Worm (Caenorhabditis elegans) whole organism, young adult: ENCODE results near the gene pho-5.

Experiments used
- B0019.2 ChIP-seq: fragments of 200-800 bp; sonication (Bioruptor generic); conservative IDR thresholded peaks from 2 replicates; pipeline ENCODE4 v1.3.6; 2022; ENCODE audit warnings: missing genetic modification reagents, missing genetic modification characterization, missing compliant biosample characterization
- C06A6.2 ChIP-seq: fragments of 200-800 bp; sonication (Bioruptor generic); conservative IDR thresholded peaks from 2 replicates; pipeline ENCODE4 v1.3.6; 2022; ENCODE audit warnings: missing genetic modification characterization, missing compliant biosample characterization
- C17E4.6 ChIP-seq: fragments of 200-800 bp; sonication (Bioruptor generic); IDR thresholded peaks from 2 replicates; pipeline ENCODE4 v1.3.6; 2022; ENCODE audit warnings: missing genetic modification reagents, missing genetic modification characterization, missing compliant biosample characterization
- F23B12.7 ChIP-seq: sonication (generic microtip); optimal IDR thresholded peaks from 2 replicates; lab custom pipeline; 2017; ENCODE audit warnings: missing genetic modification characterization, mild to moderate bottlenecking, missing compliant biosample characterization, antibody characterized with exemption, moderate library complexity; ENCODE audit not compliant: insufficient read depth
- F33H1.4 ChIP-seq: fragments of 200-800 bp; sonication (Bioruptor generic); IDR thresholded peaks from 2 replicates; pipeline ENCODE4 v1.3.6; 2022; ENCODE audit warnings: missing genetic modification reagents, missing genetic modification characterization, missing compliant biosample characterization
- F52B5.7 ChIP-seq: sonication (generic microtip); optimal IDR thresholded peaks from 2 replicates; lab custom pipeline; 2016; ENCODE audit warnings: mild to moderate bottlenecking, missing genetic modification characterization, missing compliant biosample characterization
- Y53F4B.3 ChIP-seq: fragments of 200-800 bp; sonication (Bioruptor generic); IDR thresholded peaks from 2 replicates; pipeline ENCODE4 v1.3.6; 2022; ENCODE audit warnings: missing genetic modification reagents, missing genetic modification characterization, missing compliant biosample characterization
- akir-1 ChIP-seq: fragments of 200-800 bp; sonication (Bioruptor generic); optimal IDR thresholded peaks from 2 replicates; lab custom pipeline; 2018; ENCODE audit warnings: mild to moderate bottlenecking, missing genetic modification characterization, moderate library complexity, missing compliant biosample characterization
- aptf-3 ChIP-seq: fragments of 200-800 bp; sonication (Bioruptor generic); IDR thresholded peaks from 2 replicates; pipeline ENCODE4 v1.3.6; 2022; ENCODE audit warnings: missing genetic modification characterization, missing compliant biosample characterization
- cebp-2 ChIP-seq: fragments of 200-800 bp; sonication (Bioruptor generic); IDR thresholded peaks from 2 replicates; pipeline ENCODE4 v1.3.6; 2022; ENCODE audit warnings: missing genetic modification characterization, missing compliant biosample characterization
- ceh-100 ChIP-seq: fragments of 200-800 bp; sonication (Bioruptor generic); IDR thresholded peaks from 2 replicates; pipeline ENCODE4 v1.3.6; 2022; ENCODE audit warnings: missing genetic modification reagents, missing genetic modification characterization, missing compliant biosample characterization
- ceh-40 ChIP-seq: fragments of 200-800 bp; sonication (Bioruptor generic); IDR thresholded peaks from 2 replicates; pipeline ENCODE4 v1.3.6; 2022; ENCODE audit warnings: missing genetic modification characterization, missing compliant biosample characterization
- ceh-79 ChIP-seq: sonication (generic microtip); optimal IDR thresholded peaks from 2 replicates; lab custom pipeline; 2017; ENCODE audit warnings: mild to moderate bottlenecking, missing genetic modification characterization, missing compliant biosample characterization
- chd-7 ChIP-seq: sonication (generic microtip); optimal IDR thresholded peaks from 2 replicates; lab custom pipeline; 2016; ENCODE audit warnings: mild to moderate bottlenecking, missing genetic modification characterization, moderate library complexity, missing compliant biosample characterization
- dpff-1 ChIP-seq: sonication (generic microtip); optimal IDR thresholded peaks from 2 replicates; lab custom pipeline; 2017; ENCODE audit warnings: mild to moderate bottlenecking, missing genetic modification characterization, missing compliant biosample characterization
- efl-1 ChIP-seq: fragments of 150-350 bp; optimal IDR thresholded peaks from 2 replicates; lab custom pipeline; 2014; ENCODE audit warnings: missing biosample characterization, missing genetic modification reagents, missing genetic modification characterization
- fkh-3 ChIP-seq: sonication (generic microtip); optimal IDR thresholded peaks from 2 replicates; lab custom pipeline; 2016; ENCODE audit warnings: mild to moderate bottlenecking, missing genetic modification characterization, missing compliant biosample characterization
- hlh-12 ChIP-seq: sonication (generic microtip); optimal IDR thresholded peaks from 2 replicates; lab custom pipeline; 2016; ENCODE audit warnings: missing genetic modification characterization, missing compliant biosample characterization
- hmg-20 ChIP-seq: fragments of 200-800 bp; sonication (Bioruptor generic); IDR thresholded peaks from 2 replicates; pipeline ENCODE4 v1.3.6; 2022; ENCODE audit warnings: missing genetic modification reagents, missing genetic modification characterization, missing compliant biosample characterization
- hrde-1 ChIP-seq: sonication (generic microtip); optimal IDR thresholded peaks from 2 replicates; lab custom pipeline; 2016; ENCODE audit warnings: missing genetic modification characterization, mild to moderate bottlenecking, missing compliant biosample characterization, moderate library complexity, missing genotype, missing genetic modification reagents, borderline replicate concordance
- hsf-1 ChIP-seq: fragments of 200-800 bp; sonication (Bioruptor generic); IDR thresholded peaks from 2 replicates; pipeline ENCODE4 v1.3.6; 2022; ENCODE audit warnings: missing genetic modification reagents, missing genetic modification characterization, missing compliant biosample characterization
- lag-1 ChIP-seq: fragments of 200-800 bp; sonication (Bioruptor generic); IDR thresholded peaks from 2 replicates; pipeline ENCODE4 v1.3.6; 2022; ENCODE audit warnings: missing genetic modification reagents, missing genetic modification characterization, missing compliant biosample characterization
- let-607 ChIP-seq, 2 experiments: fragments of 200-800 bp in 1 of 2; sonication (Bioruptor generic) in 1 of 2; sonication (generic microtip) in 1 of 2; optimal IDR thresholded peaks; 2 replicates each; lab custom pipeline; 2016 to 2018; ENCODE audit warnings: mild to moderate bottlenecking in 2 of 2, missing compliant biosample characterization in 2 of 2, missing genetic modification characterization in 2 of 2, moderate library complexity in 2 of 2, missing genotype in 1 of 2
- lin-40 ChIP-seq: sonication (generic microtip); optimal IDR thresholded peaks from 2 replicates; lab custom pipeline; 2016; ENCODE audit warnings: missing genetic modification characterization, mild to moderate bottlenecking, missing compliant biosample characterization, missing genotype, missing genetic modification reagents
- madf-6 ChIP-seq: fragments of 200-800 bp; sonication (Bioruptor generic); IDR thresholded peaks from 2 replicates; pipeline ENCODE4 v1.3.6; 2022; ENCODE audit warnings: missing genetic modification reagents, missing genetic modification characterization, missing compliant biosample characterization
- mcd-1 ChIP-seq: fragments of 200-800 bp; sonication (Bioruptor generic); IDR thresholded peaks from 2 replicates; pipeline ENCODE4 v1.3.6; 2022; ENCODE audit warnings: missing genetic modification reagents, missing genetic modification characterization, missing compliant biosample characterization
- mes-4 ChIP-seq: sonication (generic microtip); optimal IDR thresholded peaks from 2 replicates; lab custom pipeline; 2016; ENCODE audit warnings: missing genotype, missing genetic modification characterization, missing compliant biosample characterization
- mxl-1 ChIP-seq: sonication (generic microtip); optimal IDR thresholded peaks from 2 replicates; lab custom pipeline; 2016; ENCODE audit warnings: missing genetic modification characterization, missing compliant biosample characterization
- nfya-1 ChIP-seq: sonication (generic microtip); optimal IDR thresholded peaks from 2 replicates; lab custom pipeline; 2017; ENCODE audit warnings: antibody characterized with exemption, missing compliant biosample characterization, missing genetic modification characterization, borderline replicate concordance; ENCODE audit not compliant: insufficient read depth
- pha-4 ChIP-seq: fragments of 150-350 bp; sonication (generic microtip); optimal IDR thresholded peaks from 2 replicates; lab custom pipeline; 2014; ENCODE audit warnings: missing biosample characterization, missing genetic modification reagents, missing genetic modification characterization
- rpc-1 ChIP-seq, 2 experiments: fragments of 150-350 bp in 1 of 2; sonication (generic microtip) in 1 of 2; optimal IDR thresholded peaks; 2 replicates each; lab custom pipeline; 2014 to 2018; ENCODE audit warnings: missing biosample characterization in 1 of 2, missing genetic modification characterization in 1 of 2, missing genetic modification reagents in 1 of 2, missing genotype in 1 of 2
- sea-2 ChIP-seq: fragments of 200-800 bp; sonication (Bioruptor generic); IDR thresholded peaks from 2 replicates; pipeline ENCODE4 v1.3.6; 2022; ENCODE audit warnings: missing genetic modification characterization, missing compliant biosample characterization
- sptf-2 ChIP-seq: fragments of 200-800 bp; sonication (Bioruptor generic); optimal IDR thresholded peaks from 2 replicates; lab custom pipeline; 2018; ENCODE audit warnings: mild to moderate bottlenecking, missing genetic modification characterization, missing compliant biosample characterization
- tbp1 ChIP-seq: fragments of 200-800 bp; sonication (Bioruptor generic); optimal IDR thresholded peaks from 2 replicates; lab custom pipeline; 2018; ENCODE audit warnings: mild to moderate bottlenecking, missing genetic modification characterization, missing compliant biosample characterization
- tbx-9 ChIP-seq: sonication (generic microtip); optimal IDR thresholded peaks from 2 replicates; lab custom pipeline; 2016; ENCODE audit warnings: borderline replicate concordance, missing genetic modification characterization, inconsistent platforms, missing compliant biosample characterization
- unc-130 ChIP-seq: sonication (generic microtip); optimal IDR thresholded peaks from 2 replicates; lab custom pipeline; 2016; ENCODE audit warnings: missing genetic modification reagents, missing genetic modification characterization, missing compliant biosample characterization
- ztf-18 ChIP-seq: sonication (generic microtip); optimal IDR thresholded peaks from 2 replicates; lab custom pipeline; 2016; ENCODE audit warnings: missing genotype, mild to moderate bottlenecking, missing genetic modification characterization, missing compliant biosample characterization
- ztf-25 ChIP-seq: fragments of 200-800 bp; sonication (Bioruptor generic); IDR thresholded peaks from 2 replicates; pipeline ENCODE4 v1.3.6; 2022; ENCODE audit warnings: missing genetic modification reagents, missing genetic modification characterization, missing compliant biosample characterization
- ztf-28 ChIP-seq: fragments of 200-800 bp; sonication (Bioruptor generic); IDR thresholded peaks from 2 replicates; pipeline ENCODE4 v1.3.6; 2022; ENCODE audit warnings: missing genetic modification reagents, missing genetic modification characterization, missing compliant biosample characterization

pho-5 gene

DNA sequence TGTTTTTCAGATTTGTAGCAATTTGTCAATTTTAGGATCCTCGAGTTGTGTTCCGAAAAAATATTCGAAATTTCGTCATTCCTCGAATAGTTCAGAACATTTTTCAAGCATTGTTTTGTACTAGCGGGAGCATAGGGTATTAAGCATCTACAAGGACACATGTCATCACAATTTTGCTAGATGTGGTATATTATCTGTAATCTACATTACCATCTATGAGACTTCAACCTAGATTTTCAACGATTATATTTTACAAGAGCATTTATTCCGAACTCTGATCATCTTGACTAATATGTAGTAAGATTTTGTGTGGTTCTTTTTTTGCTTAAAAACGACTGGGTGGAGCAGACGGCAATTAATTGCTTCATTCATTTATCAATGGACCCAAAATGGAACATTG lies 22.7 kb downstream of the pho-5 start:
- TF ChIP-seq F23B12.7 (tag; lab: Kevin White, UChicago) (no peak), sea-2 (GFP tag; lab: Robert Waterston, UW) (no peak), cebp-2 (GFP tag; lab: Robert Waterston, UW) (no peak), lag-1 (GFP tag; lab: Robert Waterston, UW) (no peak), ceh-40 (GFP tag; lab: Robert Waterston, UW) (no peak), F52B5.7 (tag; lab: Kevin White, UChicago) (no peak), nfya-1 (tag; lab: Kevin White, UChicago) (no peak), C06A6.2 (GFP tag; lab: Robert Waterston, UW) (no peak), C17E4.6 (GFP tag; lab: Robert Waterston, UW) (no peak), hsf-1 (GFP tag; lab: Robert Waterston, UW) (no peak), mxl-1 (tag; lab: Kevin White, UChicago) (no peak), ceh-79 (no peak), chd-7 (tag; lab: Kevin White, UChicago) (no peak)

DNA sequence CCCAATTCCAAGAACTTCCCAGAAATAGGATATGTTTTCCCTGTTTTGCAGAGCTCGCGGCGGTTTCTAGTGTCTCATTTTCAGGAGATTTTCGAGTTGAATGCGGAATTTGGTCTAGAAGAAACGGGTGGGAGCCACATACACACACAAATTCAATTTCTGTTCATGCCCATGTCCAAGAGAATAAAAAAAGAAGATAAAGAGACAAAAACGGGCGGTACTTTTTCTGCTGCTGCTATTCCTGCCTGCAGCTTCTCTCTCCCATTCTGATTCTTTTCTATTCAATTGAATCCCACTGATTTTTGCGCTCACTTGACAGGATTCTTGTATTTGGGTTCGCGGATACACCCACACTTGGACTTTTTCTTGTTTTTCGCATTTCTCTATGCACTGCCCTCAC lies 23.1 kb downstream of the pho-5 start:
- TF ChIP-seq F33H1.4 (GFP tag; lab: Robert Waterston, UW): no peak
- TF ChIP-seq ceh-100: no peak
- no peak for TF ChIP-seq ztf-28 (GFP tag; lab: Robert Waterston, UW)
- no peak for TF ChIP-seq hlh-12 (tag; lab: Kevin White, UChicago)
- no peak for TF ChIP-seq aptf-3 (GFP tag; lab: Robert Waterston, UW)
- no peak for TF ChIP-seq sptf-2 (GFP tag; lab: Kevin White, UChicago)
- no peak for TF ChIP-seq lag-1 (GFP tag; lab: Robert Waterston, UW)
- TF ChIP-seq tbp1 (GFP tag; lab: Kevin White, UChicago): no peak
- TF ChIP-seq fkh-3 (tag; lab: Kevin White, UChicago): no peak
- TF ChIP-seq mcd-1: no peak
- no peak for TF ChIP-seq let-607 (tag; optimal IDR thresholded peaks at IDR 0.05; lab: Kevin White, UChicago)
- TF ChIP-seq akir-1 (GFP tag; lab: Kevin White, UChicago): no peak
- TF ChIP-seq mes-4: no peak
- no peak for TF ChIP-seq rpc-1 (optimal IDR thresholded peaks at IDR 0.05; lab: Kevin White, UChicago)
- no peak for TF ChIP-seq rpc-1 (tag; optimal IDR thresholded peaks at IDR 0.05; lab: Kevin White, UChicago)
- no peak for TF ChIP-seq tbx-9 (tag; lab: Kevin White, UChicago)
- TF ChIP-seq lin-40: no peak
- no peak for TF ChIP-seq hmg-20 (GFP tag; lab: Robert Waterston, UW)
- TF ChIP-seq ztf-18 (tag; lab: Kevin White, UChicago): no peak

- TF ChIP-seq efl-1 (no peak), dpff-1 (no peak), pha-4 (tag; lab: Kevin White, UChicago) (no peak), madf-6 (GFP tag; lab: Robert Waterston, UW) (no peak), ceh-100 (no peak), Y53F4B.3 (GFP tag; lab: Robert Waterston, UW) (no peak), B0019.2 (GFP tag; lab: Robert Waterston, UW) (no peak), nfya-1 (tag; lab: Kevin White, UChicago) (no peak), unc-130 (GFP tag; lab: Kevin White, UChicago) (no peak), hrde-1 (tag; lab: Kevin White, UChicago) (no peak), ztf-25 (GFP tag; lab: Robert Waterston, UW) (no peak), mxl-1 (tag; lab: Kevin White, UChicago) (no peak), C17E4.6 (GFP tag; lab: Robert Waterston, UW) (no peak)
Observed at ce11 chrIII:7258931-7259330, 26.8 kb downstream of the pho-5 start, which contains the start of gene B0361.4. Gene B0361.4 (plus strand): TSS chrIII:7258991.
